Fruit fly (Drosophila melanogaster) whole organism, embryonic: ENCODE measurements around the gene CG43407.

Experiments used
- Atf6 ChIP-seq: fragments of 200-800 bp; sonication (Bioruptor generic); IDR thresholded peaks from 2 replicates; pipeline ENCODE4 v1.3.6; 2022; ENCODE audit warnings: missing biosample characterization, missing genetic modification characterization
- B-H1 ChIP-seq: fragments of 200-800 bp; sonication (Bioruptor generic); IDR thresholded peaks from 3 replicates; pipeline ENCODE4 v1.3.6; 2022; ENCODE audit warnings: missing biosample characterization, missing genetic modification characterization
- B-H2 ChIP-seq: fragments of 200-800 bp; sonication (Bioruptor generic); optimal IDR thresholded peaks from 2 replicates; lab custom pipeline; 2018; ENCODE audit warnings: missing biosample characterization, mild to moderate bottlenecking, missing genetic modification characterization
- BEAF-32 ChIP-seq: fragments of 200-800 bp; sonication (Bioruptor generic); optimal IDR thresholded peaks from 3 replicates; lab custom pipeline; 2017; ENCODE audit warnings: missing biosample characterization, missing genetic modification characterization, mild to moderate bottlenecking, moderate library complexity, missing genetic modification reagents
- BtbVII ChIP-seq: fragments of 200-800 bp; sonication (Bioruptor generic); optimal IDR thresholded peaks from 3 replicates; lab custom pipeline; 2017; ENCODE audit warnings: missing biosample characterization, mild to moderate bottlenecking, missing genetic modification characterization
- CG11560 ChIP-seq: fragments of 200-800 bp; sonication (Bioruptor generic); IDR thresholded peaks from 3 replicates; pipeline ENCODE4 v1.3.6; 2022; ENCODE audit warnings: missing biosample characterization, missing genetic modification characterization
- CG12219 ChIP-seq: fragments of 200-800 bp; sonication (Bioruptor generic); optimal IDR thresholded peaks from 3 replicates; lab custom pipeline; 2018; ENCODE audit warnings: missing biosample characterization, mild to moderate bottlenecking, missing genetic modification characterization
- CG1602 ChIP-seq: fragments of 200-800 bp; sonication (Bioruptor generic); optimal IDR thresholded peaks from 3 replicates; lab custom pipeline; 2016; ENCODE audit warnings: missing biosample characterization, missing genetic modification characterization
- CG17612 ChIP-seq: fragments of 200-800 bp; sonication (Bioruptor generic); IDR thresholded peaks from 2 replicates; pipeline ENCODE4 v1.3.6; 2022; ENCODE audit warnings: missing biosample characterization, missing genetic modification characterization
- CG2120 ChIP-seq: fragments of 200-800 bp; sonication (Bioruptor generic); optimal IDR thresholded peaks from 3 replicates; lab custom pipeline; 2016; ENCODE audit warnings: missing biosample characterization, missing genetic modification characterization
- CG2199 ChIP-seq: fragments of 200-800 bp; sonication (Bioruptor generic); IDR thresholded peaks from 3 replicates; pipeline ENCODE4 v1.3.6; 2022; ENCODE audit warnings: missing biosample characterization, missing genetic modification characterization
- CG3847 ChIP-seq: fragments of 200-800 bp; sonication (Bioruptor generic); IDR thresholded peaks from 2 replicates; pipeline ENCODE4 v1.3.6; 2022; ENCODE audit warnings: missing biosample characterization, missing genetic modification characterization
- CG4328 ChIP-seq: fragments of 200-800 bp; sonication (Bioruptor generic); optimal IDR thresholded peaks from 3 replicates; lab custom pipeline; 2017; ENCODE audit warnings: missing biosample characterization, missing genetic modification reagents, missing genetic modification characterization
- CG6254 ChIP-seq: fragments of 200-800 bp; sonication (Bioruptor generic); optimal IDR thresholded peaks from 3 replicates; lab custom pipeline; 2017; ENCODE audit warnings: mild to moderate bottlenecking, missing biosample characterization, missing genetic modification reagents, missing genetic modification characterization
- CG6683 ChIP-seq: fragments of 200-800 bp; sonication (Bioruptor generic); optimal IDR thresholded peaks from 2 replicates; lab custom pipeline; 2017; ENCODE audit warnings: missing biosample characterization, mild to moderate bottlenecking, missing genetic modification characterization, missing genetic modification reagents
- CG7556 ChIP-seq: fragments of 200-800 bp; sonication (Bioruptor generic); optimal IDR thresholded peaks from 2 replicates; lab custom pipeline; 2017; ENCODE audit warnings: missing biosample characterization, mild to moderate bottlenecking, missing genetic modification characterization
- CG8290 ChIP-seq, 3 experiments: fragments of 200-800 bp; sonication (Bioruptor generic); optimal IDR thresholded peaks; 2 replicates each; lab custom pipeline; 2016 to 2019; ENCODE audit warnings: missing biosample characterization in 3 of 3, missing genetic modification characterization in 3 of 3, mild to moderate bottlenecking in 2 of 3, moderate library complexity in 1 of 3
- CG8944 ChIP-seq: fragments of 200-800 bp; sonication (Bioruptor generic); optimal IDR thresholded peaks from 3 replicates; lab custom pipeline; 2016; ENCODE audit warnings: missing biosample characterization, missing genetic modification characterization
- CG9797 ChIP-seq: fragments of 200-800 bp; sonication (Bioruptor generic); optimal IDR thresholded peaks from 3 replicates; lab custom pipeline; 2018; ENCODE audit warnings: missing biosample characterization, mild to moderate bottlenecking, missing genetic modification characterization
- CG9932 ChIP-seq: fragments of 200-800 bp; sonication (Bioruptor generic); IDR thresholded peaks from 2 replicates; pipeline ENCODE4 v1.3.6; 2022; ENCODE audit warnings: missing biosample characterization, missing genetic modification characterization
- Dek ChIP-seq: fragments of 200-800 bp; sonication (Bioruptor generic); optimal IDR thresholded peaks from 3 replicates; lab custom pipeline; 2019; ENCODE audit warnings: missing biosample characterization, mild to moderate bottlenecking, missing genetic modification characterization, moderate library complexity
- Dll ChIP-seq: fragments of 200-800 bp; sonication (Bioruptor generic); IDR thresholded peaks from 4 replicates; pipeline ENCODE4 v1.3.6; 2022; ENCODE audit warnings: missing biosample characterization, missing genetic modification characterization; ENCODE audit not compliant: partially characterized antibody
- Dref ChIP-seq: fragments of 200-800 bp; sonication (Bioruptor generic); IDR thresholded peaks from 2 replicates; pipeline ENCODE4 v1.3.6; 2022; ENCODE audit warnings: missing biosample characterization, missing genetic modification characterization
- Eip74EF ChIP-seq, 2 experiments: fragments of 200-800 bp in 1 of 2; fragments of >200 bp in 1 of 2; sonication (Bioruptor generic) in 1 of 2; optimal IDR thresholded peaks; 2 replicates each; lab custom pipeline; 2017 to 2019; ENCODE audit warnings: missing biosample characterization in 2 of 2, missing genetic modification characterization in 2 of 2, mild to moderate bottlenecking in 1 of 2, moderate library complexity in 1 of 2
- Fer3 ChIP-seq: fragments of 200-800 bp; sonication (Bioruptor generic); optimal IDR thresholded peaks from 2 replicates; lab custom pipeline; 2018; ENCODE audit warnings: missing biosample characterization, mild to moderate bottlenecking, missing genetic modification characterization, moderate library complexity
- Hmr ChIP-seq: fragments of 200-800 bp; sonication (Bioruptor generic); optimal IDR thresholded peaks from 3 replicates; lab custom pipeline; 2017; ENCODE audit warnings: mild to moderate bottlenecking, missing biosample characterization, missing genetic modification reagents, missing genetic modification characterization
- MBD-R2 ChIP-seq: fragments of 200-800 bp; sonication (Bioruptor generic); IDR thresholded peaks from 2 replicates; pipeline ENCODE4 v1.3.6; 2022; ENCODE audit warnings: missing biosample characterization, missing genetic modification characterization
- Opbp ChIP-seq: fragments of 200-800 bp; sonication (Bioruptor generic); IDR thresholded peaks from 3 replicates; pipeline ENCODE4 v1.3.6; 2022; ENCODE audit warnings: missing biosample characterization, missing genetic modification characterization; ENCODE audit not compliant: partially characterized antibody
- Ptx1 ChIP-seq: fragments of 200-800 bp; sonication (Bioruptor generic); IDR thresholded peaks from 2 replicates; pipeline ENCODE4 v1.3.6; 2022; ENCODE audit warnings: missing biosample characterization, missing genetic modification characterization
- Rx ChIP-seq: fragments of 200-800 bp; sonication (Bioruptor generic); IDR thresholded peaks from 2 replicates; pipeline ENCODE4 v1.3.6; 2022; ENCODE audit warnings: missing biosample characterization, missing genetic modification characterization
- Sox102F ChIP-seq: fragments of 200-800 bp; sonication (Bioruptor generic); optimal IDR thresholded peaks from 2 replicates; lab custom pipeline; 2018; ENCODE audit warnings: missing biosample characterization, mild to moderate bottlenecking, missing genetic modification characterization, moderate library complexity
- Taf1 ChIP-seq: fragments of 200-800 bp; sonication (Bioruptor generic); IDR thresholded peaks from 2 replicates; pipeline ENCODE4 v1.3.6; 2022; ENCODE audit warnings: missing biosample characterization, missing genetic modification characterization
- Trl ChIP-seq, 3 experiments: fragments of >200 bp in 2 of 3; fragments of 200-800 bp in 1 of 3; sonication (Bioruptor generic) in 1 of 3; optimal IDR thresholded peaks; 2 replicates in 1 of 3; 3 replicates in 2 of 3; lab custom pipeline; 2016 to 2017; ENCODE audit warnings: missing biosample characterization in 1 of 3, missing genetic modification characterization in 1 of 3
- ato ChIP-seq: fragments of 200-800 bp; sonication (Bioruptor generic); IDR thresholded peaks from 2 replicates; pipeline ENCODE4 v1.3.6; 2022; ENCODE audit warnings: missing biosample characterization, missing genetic modification characterization; ENCODE audit not compliant: partially characterized antibody
- caup ChIP-seq: fragments of 200-800 bp; sonication (Bioruptor generic); optimal IDR thresholded peaks from 3 replicates; lab custom pipeline; 2017; ENCODE audit warnings: missing biosample characterization, mild to moderate bottlenecking, missing genetic modification characterization, moderate library complexity; ENCODE audit not compliant: severe bottlenecking
- exex ChIP-seq: fragments of 200-800 bp; sonication (Bioruptor generic); optimal IDR thresholded peaks from 4 replicates; lab custom pipeline; 2018; ENCODE audit warnings: missing biosample characterization, mild to moderate bottlenecking, missing genetic modification characterization, moderate library complexity
- fu2 ChIP-seq: fragments of 200-800 bp; sonication (Bioruptor generic); optimal IDR thresholded peaks from 2 replicates; lab custom pipeline; 2016; ENCODE audit warnings: missing biosample characterization, missing genetic modification characterization
- gcm ChIP-seq: fragments of 200-800 bp; sonication (Bioruptor generic); optimal IDR thresholded peaks from 2 replicates; lab custom pipeline; 2019; ENCODE audit warnings: missing biosample characterization, mild to moderate bottlenecking, missing genetic modification characterization, moderate library complexity
- hkb ChIP-seq, 2 experiments: fragments of 200-800 bp in 1 of 2; fragments of >200 bp in 1 of 2; sonication (Bioruptor generic) in 1 of 2; IDR thresholded peaks in 1 of 2; optimal IDR thresholded peaks in 1 of 2; 2 replicates each; pipeline versions ENCODE4 v1.3.6 to Lab custom; 2017 to 2022; ENCODE audit warnings: missing biosample characterization in 1 of 2, missing genetic modification characterization in 1 of 2
- ken ChIP-seq: fragments of 200-800 bp; sonication (Bioruptor generic); IDR thresholded peaks from 3 replicates; pipeline ENCODE4 v1.3.6; 2022; ENCODE audit warnings: missing biosample characterization, missing genetic modification characterization
- p53 ChIP-seq: fragments of 200-800 bp; sonication (Bioruptor generic); optimal IDR thresholded peaks from 2 replicates; lab custom pipeline; 2016; ENCODE audit warnings: missing biosample characterization, missing genetic modification characterization
- pan ChIP-seq, 4 experiments: fragments of >200 bp in 3 of 4; fragments of 200-800 bp in 1 of 4; sonication (Bioruptor generic) in 1 of 4; optimal IDR thresholded peaks in 3 of 4; IDR thresholded peaks in 1 of 4; 2 replicates each; pipeline versions ENCODE4 v1.3.6 to Lab custom; 2017 to 2022; ENCODE audit warnings: missing biosample characterization in 2 of 4, missing genetic modification characterization in 2 of 4, mixed read lengths in 1 of 4
- slou ChIP-seq: fragments of 200-800 bp; sonication (Bioruptor generic); optimal IDR thresholded peaks from 3 replicates; lab custom pipeline; 2016; ENCODE audit warnings: missing biosample characterization, missing genetic modification characterization
- sna ChIP-seq: fragments of 200-800 bp; sonication (Bioruptor generic); IDR thresholded peaks from 2 replicates; pipeline ENCODE4 v1.3.6; 2022; ENCODE audit warnings: missing biosample characterization, missing genetic modification characterization; ENCODE audit not compliant: partially characterized antibody
- toy ChIP-seq: fragments of 200-800 bp; sonication (Bioruptor generic); IDR thresholded peaks from 2 replicates; pipeline ENCODE4 v1.3.6; 2022; ENCODE audit warnings: missing biosample characterization, missing genetic modification characterization
- zen ChIP-seq: fragments of 200-800 bp; sonication (Bioruptor generic); optimal IDR thresholded peaks from 3 replicates; lab custom pipeline; 2018; ENCODE audit warnings: missing biosample characterization, mild to moderate bottlenecking, missing genetic modification characterization, moderate library complexity

The CG43407 gene

DNA sequence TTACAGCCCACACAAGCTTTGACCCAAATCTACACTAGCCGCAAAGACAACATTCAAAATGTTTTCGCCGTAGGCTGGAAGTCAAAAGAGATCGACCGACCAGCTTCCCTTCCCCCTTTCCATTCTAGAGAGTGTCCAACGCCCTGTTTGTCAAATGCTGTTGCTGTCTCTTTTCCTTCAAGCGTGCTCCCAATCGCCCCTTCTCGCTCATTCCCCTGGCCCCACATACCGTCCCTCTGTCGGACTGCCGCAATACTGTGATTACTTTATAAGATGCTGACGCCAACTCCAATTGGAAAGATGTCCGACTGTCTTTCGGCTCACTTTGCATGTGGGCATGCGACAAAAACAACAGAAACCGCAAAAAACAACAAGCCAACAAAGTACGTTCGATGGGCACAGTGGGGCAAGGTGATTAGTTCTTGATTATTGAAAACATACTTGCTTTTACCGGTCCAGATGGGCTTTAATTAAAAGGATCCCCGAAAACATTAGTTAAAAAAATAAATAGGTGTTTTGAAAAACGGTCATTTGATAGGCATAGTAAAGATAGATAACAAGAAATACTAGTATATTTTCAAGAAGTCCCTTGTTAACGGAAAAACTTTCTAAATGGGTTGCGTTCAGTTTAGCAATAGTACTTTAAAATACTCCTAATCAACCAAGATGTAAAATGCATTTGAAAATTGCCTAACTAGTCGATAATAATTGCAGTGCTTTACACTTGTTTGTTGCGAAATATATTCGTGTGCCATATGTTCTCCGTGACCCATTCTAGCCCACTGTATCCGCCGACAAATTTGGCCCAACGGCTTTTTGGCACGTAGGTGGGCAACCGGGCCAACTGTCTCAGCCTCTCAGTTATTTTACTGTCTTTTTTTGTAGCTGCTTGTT lies 26.9 kb upstream of the CG43407 start (continued):
- TF ChIP-seq Taf1 (GFP tag; lab: Robert Waterston, UW) = no peak
- no peak for TF ChIP-seq pan (optimal IDR thresholded peaks at IDR 0.05; lab: Kevin White, UChicago)
- TF ChIP-seq pan (GFP tag; optimal IDR thresholded peaks at IDR 0.05 in 1 of 2, IDR thresholded peaks at IDR 0.05 in 1 of 2) = no peak
- peak; percentile 7 for TF ChIP-seq fu2 (GFP tag; lab: Kevin White, UChicago)
- no peak for TF ChIP-seq Opbp (GFP tag; lab: Robert Waterston, UW)
- no peak for TF ChIP-seq toy
- no peak for TF ChIP-seq MBD-R2
- no peak for TF ChIP-seq Atf6 (GFP tag; lab: Robert Waterston, UW)
- peak; percentile 4 for TF ChIP-seq CG8944 (GFP tag; lab: Kevin White, UChicago)
- peak; percentile 36; the same call in 1 of the 2 replicates for TF ChIP-seq Ptx1 (GFP tag; lab: Robert Waterston, UW)
- no peak for TF ChIP-seq B-H1 (GFP tag; lab: Robert Waterston, UW)
- TF ChIP-seq BtbVII (GFP tag; lab: Kevin White, UChicago) = no peak
- TF ChIP-seq CG4328 (GFP tag; lab: Kevin White, UChicago) = no peak
- TF ChIP-seq BEAF-32 (GFP tag; lab: Kevin White, UChicago) = no peak
- peak; percentile 24; the same call in 1 of the 3 replicates for TF ChIP-seq CG2199 (GFP tag; lab: Robert Waterston, UW)
- no peak for TF ChIP-seq CG17612 (GFP tag; lab: Robert Waterston, UW)
- no peak for TF ChIP-seq B-H2 (GFP tag; lab: Kevin White, UChicago)
- TF ChIP-seq gcm = no peak
- TF ChIP-seq Dref (GFP tag; lab: Robert Waterston, UW) = no peak
- peak; percentile 36 for TF ChIP-seq Sox102F
- no peak for TF ChIP-seq CG6683 (GFP tag; lab: Kevin White, UChicago)
- no peak for TF ChIP-seq CG3847 (GFP tag; lab: Robert Waterston, UW)
- TF ChIP-seq CG9932 = peak; percentile 27; the same call in 1 of the 2 replicates
- TF ChIP-seq Hmr (GFP tag; lab: Kevin White, UChicago) = peak; percentile 16
- TF ChIP-seq exex (tag; lab: Kevin White, UChicago) = no peak
- TF ChIP-seq zen (tag; lab: Kevin White, UChicago) = no peak
- TF ChIP-seq caup (GFP tag; lab: Kevin White, UChicago) = no peak
- peak; percentile 78 for TF ChIP-seq CG7556 (GFP tag; lab: Kevin White, UChicago)
- no peak for TF ChIP-seq CG9797
- no peak for TF ChIP-seq Trl (optimal IDR thresholded peaks at IDR 0.05; lab: Kevin White, UChicago)
- no peak for TF ChIP-seq Trl (GFP tag; optimal IDR thresholded peaks at IDR 0.05; lab: Kevin White, UChicago)
- TF ChIP-seq CG6254 (GFP tag; lab: Kevin White, UChicago) = no peak
- TF ChIP-seq slou (GFP tag; lab: Kevin White, UChicago) = no peak
- no peak for TF ChIP-seq ken (GFP tag; lab: Robert Waterston, UW)
- no peak for TF ChIP-seq Dll (GFP tag; lab: Robert Waterston, UW)
- TF ChIP-seq CG1602 (GFP tag; lab: Kevin White, UChicago) = no peak
- TF ChIP-seq Rx (GFP tag; lab: Robert Waterston, UW) = no peak
- TF ChIP-seq Fer3 = peak; percentile 13
- no peak for TF ChIP-seq p53 (GFP tag; lab: Kevin White, UChicago)
- no peak for TF ChIP-seq hkb (optimal IDR thresholded peaks at IDR 0.05; lab: Kevin White, UChicago)
- TF ChIP-seq hkb (GFP tag; IDR thresholded peaks at IDR 0.05; lab: Robert Waterston, UW) = 0 out of 2 replicates have a peak, but pooled peaks have one; percentile 16
- TF ChIP-seq CG11560 (tag; lab: Robert Waterston, UW) = no peak
- no peak for TF ChIP-seq CG8290 (GFP tag; optimal IDR thresholded peaks at IDR 0.05; lab: Kevin White, UChicago)
- peak in 1 of 2 experiments; percentile 8 for TF ChIP-seq CG8290 (tag; optimal IDR thresholded peaks at IDR 0.05; lab: Kevin White, UChicago)
- TF ChIP-seq CG2120 (GFP tag; lab: Kevin White, UChicago) = peak; percentile 56
- TF ChIP-seq Dek (tag; lab: Kevin White, UChicago) = peak; percentile 0
- TF ChIP-seq ato = no peak
- peak in 1 of 2 experiments; percentile 11 for TF ChIP-seq Eip74EF (GFP tag; optimal IDR thresholded peaks at IDR 0.05; lab: Kevin White, UChicago)
- no peak for TF ChIP-seq sna (GFP tag; lab: Robert Waterston, UW)
- TF ChIP-seq CG12219 (GFP tag; lab: Kevin White, UChicago) = peak; percentile 18
